Fruit fly (Drosophila melanogaster) whole organism, pupa: Measurements from ENCODE around the gene CG14322.

Source experiments
- CG10348 ChIP-seq: fragments of 200-800 bp; sonication (Bioruptor generic); IDR thresholded peaks from 2 replicates; pipeline ENCODE4 v1.3.6; 2022; ENCODE audit warnings: missing biosample characterization, missing genetic modification characterization
- CG12605 ChIP-seq: fragments of 200-800 bp; sonication (Bioruptor generic); IDR thresholded peaks from 2 replicates; pipeline ENCODE4 v1.3.6; 2022; ENCODE audit warnings: missing biosample characterization, missing genetic modification characterization
- CG13204 ChIP-seq: fragments of 200-800 bp; sonication (Bioruptor generic); optimal IDR thresholded peaks from 2 replicates; lab custom pipeline; 2018; ENCODE audit warnings: missing biosample characterization, mild to moderate bottlenecking, missing genetic modification characterization, moderate library complexity
- CG14655 ChIP-seq: fragments of 200-800 bp; sonication (Bioruptor generic); optimal IDR thresholded peaks from 3 replicates; lab custom pipeline; 2017; ENCODE audit warnings: mild to moderate bottlenecking, missing biosample characterization, missing genetic modification reagents, missing genetic modification characterization
- CG32121 ChIP-seq: fragments of 200-800 bp; sonication (Bioruptor generic); IDR thresholded peaks from 2 replicates; pipeline ENCODE4 v1.3.6; 2022; ENCODE audit warnings: missing biosample characterization, missing genetic modification characterization
- CG34367 ChIP-seq: fragments of 200-800 bp; sonication (Bioruptor generic); optimal IDR thresholded peaks from 2 replicates; lab custom pipeline; 2018; ENCODE audit warnings: missing biosample characterization, mild to moderate bottlenecking, missing genetic modification characterization
- CG4496 ChIP-seq: fragments of 200-800 bp; sonication (Bioruptor generic); IDR thresholded peaks from 3 replicates; pipeline ENCODE4 v1.3.6; 2022; ENCODE audit warnings: missing biosample characterization, missing genetic modification characterization
- D1 ChIP-seq: fragments of 200-800 bp; sonication (Bioruptor generic); optimal IDR thresholded peaks from 2 replicates; lab custom pipeline; 2018; ENCODE audit warnings: missing biosample characterization, mild to moderate bottlenecking, missing genetic modification characterization, moderate library complexity
- EcR ChIP-seq: fragments of 200-800 bp; sonication (Bioruptor generic); optimal IDR thresholded peaks from 3 replicates; lab custom pipeline; 2019; ENCODE audit warnings: missing biosample characterization, missing genetic modification characterization, mild to moderate bottlenecking, moderate library complexity, missing genetic modification reagents
- Ets98B ChIP-seq: fragments of 200-800 bp; sonication (Bioruptor generic); IDR thresholded peaks from 2 replicates; pipeline ENCODE4 v1.3.6; 2022; ENCODE audit warnings: missing biosample characterization, missing genetic modification characterization
- Pif1A ChIP-seq: fragments of 200-800 bp; sonication (Bioruptor generic); optimal IDR thresholded peaks from 3 replicates; lab custom pipeline; 2016; ENCODE audit warnings: missing biosample characterization, missing genetic modification characterization
- Pif1B ChIP-seq: fragments of 200-800 bp; sonication (Bioruptor generic); optimal IDR thresholded peaks from 3 replicates; lab custom pipeline; 2016; ENCODE audit warnings: missing biosample characterization, missing genetic modification characterization
- fd96Ca ChIP-seq: fragments of 200-800 bp; sonication (Bioruptor generic); IDR thresholded peaks from 3 replicates; pipeline ENCODE4 v1.3.6; 2022; ENCODE audit warnings: missing biosample characterization, missing genetic modification characterization
- rn ChIP-seq: fragments of 200-800 bp; sonication (Bioruptor generic); IDR thresholded peaks from 2 replicates; pipeline ENCODE4 v1.3.6; 2022; ENCODE audit warnings: missing biosample characterization, missing genetic modification characterization

- TF ChIP-seq CG4496 (GFP tag; lab: Robert Waterston, UW) (peak; percentile 100), CG14655 (GFP tag; lab: Kevin White, UChicago) (peak; percentile 100), CG12605 (GFP tag; lab: Robert Waterston, UW) (peak; percentile 99), EcR (GFP tag; lab: Kevin White, UChicago) (peak; percentile 85), Ets98B (GFP tag; lab: Robert Waterston, UW) (peak; percentile 100), Pif1A (peak; percentile 100), D1 (peak; percentile 99), fd96Ca (GFP tag; lab: Robert Waterston, UW) (peak; percentile 100), CG32121 (GFP tag; lab: Robert Waterston, UW) (peak; percentile 100), CG13204 (GFP tag; lab: Kevin White, UChicago) (peak; percentile 99), Pif1B (peak; percentile 100), CG10348 (GFP tag; lab: Robert Waterston, UW) (peak; percentile 98), CG34367 (tag; lab: Kevin White, UChicago) (peak; percentile 100), rn (peak; percentile 100)
Measured at dm6 chr3R:17703691-17704537, 56.4 kb downstream of the CG14322 start.
